Worm (Caenorhabditis elegans) whole organism, L4 larva: ENCODE measurements around the gene W04H10.1.

Source experiments
- R02D3.7 ChIP-seq: fragments of 150-350 bp; sonication (generic microtip); optimal IDR thresholded peaks from 3 replicates; lab custom pipeline; 2014; ENCODE audit warnings: missing biosample characterization, missing genetic modification characterization
- ceh-44 ChIP-seq: fragments of 200-800 bp; sonication (Bioruptor generic); IDR thresholded peaks from 2 replicates; pipeline ENCODE4 v1.3.6; 2022; ENCODE audit warnings: missing genetic modification reagents, missing genetic modification characterization, missing compliant biosample characterization
- egl-27 ChIP-seq: sonication (generic microtip); optimal IDR thresholded peaks from 3 replicates; lab custom pipeline; 2017; ENCODE audit warnings: missing biosample characterization, missing genetic modification reagents, missing genetic modification characterization
- jun-1 ChIP-seq: fragments of 150-350 bp; optimal IDR thresholded peaks from 2 replicates; lab custom pipeline; 2014; ENCODE audit warnings: missing biosample characterization, missing genetic modification reagents, missing genetic modification characterization
- mep-1 ChIP-seq: fragments of 150-350 bp; sonication (generic microtip); optimal IDR thresholded peaks from 3 replicates; lab custom pipeline; 2014; ENCODE audit warnings: missing biosample characterization, missing genetic modification characterization
- nhr-11 ChIP-seq: fragments of 150-350 bp; optimal IDR thresholded peaks from 2 replicates; lab custom pipeline; 2014; ENCODE audit warnings: missing biosample characterization, missing genetic modification characterization
- nhr-6 ChIP-seq: fragments of 150-350 bp; optimal IDR thresholded peaks from 2 replicates; lab custom pipeline; 2014; ENCODE audit warnings: missing biosample characterization, missing genetic modification characterization
- nhr-77 ChIP-seq: fragments of 150-350 bp; optimal IDR thresholded peaks from 2 replicates; lab custom pipeline; 2014; ENCODE audit warnings: missing biosample characterization, missing genetic modification characterization
- pqm-1 ChIP-seq: sonication (generic microtip); optimal IDR thresholded peaks from 2 replicates; lab custom pipeline; 2017; ENCODE audit warnings: missing biosample characterization, missing genetic modification characterization
- ztf-11 ChIP-seq: fragments of 150-350 bp; optimal IDR thresholded peaks from 2 replicates; lab custom pipeline; 2014; ENCODE audit warnings: missing biosample characterization, missing genetic modification characterization

- TF ChIP-seq nhr-6 (tag; lab: Kevin White, UChicago): no peak
- TF ChIP-seq nhr-77 (tag; lab: Kevin White, UChicago): no peak
- TF ChIP-seq R02D3.7 (tag; lab: Kevin White, UChicago): no peak
- no peak for TF ChIP-seq ztf-11
- TF ChIP-seq mep-1 (tag; lab: Kevin White, UChicago): no peak
- no peak for TF ChIP-seq ceh-44 (GFP tag; lab: Robert Waterston, UW)
- no peak for TF ChIP-seq pqm-1 (tag; lab: Kevin White, UChicago)
- no peak for TF ChIP-seq jun-1 (tag; lab: Kevin White, UChicago)
- no peak for TF ChIP-seq egl-27
- TF ChIP-seq nhr-11 (tag; lab: Kevin White, UChicago): no peak
These were observed 49.5 kb downstream of the W04H10.1 start, which contains the start of gene sdz-24 for ce11 chrII:658369-658768.
